Fruit fly (Drosophila melanogaster) whole organism, larva: ENCODE measurements around the gene CG42724.

Experiments used
- noc ChIP-seq: fragments of 200-800 bp; sonication (Bioruptor generic); optimal IDR thresholded peaks from 3 replicates; lab custom pipeline; 2019; ENCODE audit warnings: missing biosample characterization, mild to moderate bottlenecking, missing genetic modification characterization, moderate library complexity

The CG42724 gene

dm6 chr3R:6343396-6344239, 24.5 kb downstream of the CG42724 start, which contains the start of gene CG17919:
TSS of gene CG17919 (plus strand) at chr3R:6344029.
- TF ChIP-seq noc (tag; lab: Kevin White, UChicago): no peak

DNA sequence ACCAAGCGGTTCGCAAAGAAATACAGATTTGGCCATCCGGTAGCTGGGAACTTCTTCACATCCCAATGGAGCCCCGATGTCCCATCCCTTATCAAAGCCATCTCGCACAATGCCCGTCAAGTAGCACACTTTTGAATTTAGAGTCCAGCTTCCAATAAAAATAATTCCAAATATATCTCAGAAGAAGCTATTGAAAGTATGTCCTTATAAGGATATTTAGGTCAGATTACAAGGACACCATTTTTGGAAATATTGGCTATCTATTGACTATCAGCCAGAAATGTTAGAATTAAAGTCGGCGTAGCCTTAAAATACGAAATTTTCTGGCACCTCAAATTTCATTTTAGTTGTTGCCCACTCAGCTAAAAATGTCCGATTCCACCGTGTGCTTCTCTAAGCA, 25.4 kb downstream of the CG42724 start, which contains the start of gene CG10298:
CG10298 (plus strand) TSS at position 301 of the 400 bp plus-strand sequence.
- no peak for TF ChIP-seq noc (tag; lab: Kevin White, UChicago)

DNA sequence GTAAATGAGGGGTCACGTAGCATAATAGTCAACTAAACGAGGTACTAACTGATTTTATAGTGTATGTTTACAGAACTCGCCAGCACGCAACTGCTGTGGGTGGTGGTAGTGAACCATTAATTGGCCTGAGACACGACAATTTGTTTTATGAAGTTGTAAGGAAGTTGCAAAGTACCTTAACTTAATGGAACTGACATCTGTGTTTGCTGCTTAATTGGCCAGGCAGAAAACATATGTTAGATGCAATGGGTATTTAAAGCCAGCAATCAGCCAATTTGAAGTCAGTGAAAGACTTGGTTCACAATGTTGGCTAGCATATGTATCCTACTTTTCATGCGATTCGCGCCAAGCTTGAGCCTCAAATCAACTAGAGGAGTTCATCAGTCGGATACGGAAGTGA, 26.4 kb downstream of the CG42724 start, which contains the start of gene CG17917:
CG17917 (plus strand) TSS at position 301 of the 400 bp plus-strand sequence.
- TF ChIP-seq noc (tag; lab: Kevin White, UChicago): no peak

DNA sequence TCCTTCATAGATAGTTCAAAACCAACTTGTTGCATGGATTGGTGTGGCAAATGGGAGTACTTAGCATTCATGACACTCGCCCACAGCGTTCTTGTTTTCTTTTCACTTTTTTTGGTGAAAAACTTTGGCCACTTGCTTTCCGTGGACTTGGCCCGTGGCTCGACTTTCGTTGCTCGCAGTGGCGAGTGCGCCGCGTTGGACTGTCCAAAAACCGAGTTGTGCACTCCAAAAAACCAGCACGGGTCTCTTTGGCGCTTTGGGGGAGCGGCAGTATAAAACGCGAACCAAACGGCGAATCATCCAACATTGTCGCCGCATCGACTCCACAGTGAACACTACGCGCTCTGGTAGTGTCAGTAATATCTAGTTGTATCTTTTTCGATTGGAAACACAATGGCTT, 28.3 kb downstream of the CG42724 start, which contains the start of gene Osi20:
Osi20 (plus strand) TSS at position 301 of the 400 bp plus-strand sequence.
- TF ChIP-seq noc (tag; lab: Kevin White, UChicago): no peak

- TF ChIP-seq noc (tag; lab: Kevin White, UChicago): no peak
Observed at dm6 chr3R:6337397-6337796, 30.7 kb downstream of the CG42724 start.

- no peak for TF ChIP-seq noc (tag; lab: Kevin White, UChicago)
Observed at dm6 chr3R:6334906-6335433, 33.1 kb downstream of the CG42724 start, which contains the start of gene Osi19. TSS of gene Osi19 (plus strand) at chr3R:6335362.

DNA sequence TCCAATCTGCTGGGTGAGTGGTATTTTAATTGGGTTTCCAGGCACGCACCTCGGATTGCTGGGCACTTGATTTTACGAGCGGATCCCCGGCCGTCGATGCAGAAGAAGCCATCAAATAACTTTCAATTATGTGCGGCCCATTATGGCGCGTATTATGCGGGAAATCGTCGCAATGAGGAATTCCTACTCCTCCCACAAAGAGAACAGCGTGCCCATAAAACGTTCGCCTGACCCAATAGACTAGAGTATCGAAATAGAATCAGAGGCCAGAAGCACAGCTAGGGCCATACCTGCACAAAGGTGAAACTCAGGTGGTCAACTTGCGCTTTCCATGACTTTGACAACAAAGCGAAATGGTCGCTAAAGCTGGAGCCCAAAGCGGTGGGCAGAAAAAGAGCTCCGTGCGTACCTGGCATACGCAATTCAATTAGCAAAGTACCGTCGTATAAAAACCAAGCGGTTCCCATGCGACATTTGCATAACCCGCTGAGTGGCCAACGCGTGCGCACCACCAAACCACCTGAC, 38.3 kb downstream of the CG42724 start, which contains the start of gene Osi18:
Osi18 (plus strand) TSS at position 475 of the 525 bp plus-strand sequence.
- no peak for TF ChIP-seq noc (tag; lab: Kevin White, UChicago)

dm6 chr3R:6315078-6315477, 53.0 kb downstream of the CG42724 start:
- no peak for TF ChIP-seq noc (tag; lab: Kevin White, UChicago)
